Worm (Caenorhabditis elegans) whole organism, L3 larva: ENCODE measurements around the gene F49F1.4.

Source experiments
- R02D3.7 ChIP-seq: fragments of 150-350 bp; optimal IDR thresholded peaks from 2 replicates; lab custom pipeline; 2014; ENCODE audit warnings: missing biosample characterization, missing genetic modification characterization
- ZK546.5 ChIP-seq: sonication (generic microtip); optimal IDR thresholded peaks from 2 replicates; lab custom pipeline; 2017; ENCODE audit warnings: missing biosample characterization, missing genetic modification characterization
- aly-2 ChIP-seq: fragments of 150-350 bp; optimal IDR thresholded peaks from 2 replicates; lab custom pipeline; 2014; ENCODE audit warnings: missing biosample characterization, missing genetic modification characterization
- ama-1 ChIP-seq: fragments of 150-350 bp; optimal IDR thresholded peaks from 2 replicates; lab custom pipeline; 2018
- ceh-16 ChIP-seq: sonication (generic microtip); optimal IDR thresholded peaks from 2 replicates; lab custom pipeline; 2017; ENCODE audit warnings: missing biosample characterization, missing genetic modification characterization
- ceh-28 ChIP-seq: fragments of 150-350 bp; optimal IDR thresholded peaks from 2 replicates; lab custom pipeline; 2014; ENCODE audit warnings: missing biosample characterization, missing genetic modification reagents, missing genetic modification characterization
- ceh-82 ChIP-seq: fragments of 150-350 bp; optimal IDR thresholded peaks from 2 replicates; lab custom pipeline; 2014; ENCODE audit warnings: missing biosample characterization, missing genetic modification characterization
- daf-12 ChIP-seq: fragments of 150-350 bp; optimal IDR thresholded peaks from 2 replicates; lab custom pipeline; 2014; ENCODE audit warnings: missing biosample characterization, missing genetic modification reagents, missing genetic modification characterization
- egl-5 ChIP-seq: fragments of 150-350 bp; optimal IDR thresholded peaks from 2 replicates; lab custom pipeline; 2017; ENCODE audit warnings: missing biosample characterization, missing genetic modification reagents, missing genetic modification characterization, inconsistent platforms
- elt-2 ChIP-seq: sonication (generic microtip); optimal IDR thresholded peaks from 2 replicates; lab custom pipeline; 2016; ENCODE audit warnings: missing genetic modification reagents, mild to moderate bottlenecking, missing genetic modification characterization, missing compliant biosample characterization
- elt-3 ChIP-seq, 3 experiments: fragments of 150-350 bp in 1 of 3; sonication (generic microtip) in 2 of 3; optimal IDR thresholded peaks; 2 replicates in 2 of 3; 4 replicates in 1 of 3; lab custom pipeline; 2014 to 2017; ENCODE audit warnings: missing biosample characterization in 3 of 3, missing genetic modification characterization in 3 of 3
- eor-1 ChIP-seq, 2 experiments: fragments of 150-350 bp; optimal IDR thresholded peaks; 2 replicates each; lab custom pipeline; 2014 to 2018; ENCODE audit warnings: missing biosample characterization in 2 of 2, missing genetic modification characterization in 2 of 2
- fkh-10 ChIP-seq: sonication (generic microtip); optimal IDR thresholded peaks from 2 replicates; lab custom pipeline; 2017; ENCODE audit warnings: missing biosample characterization, missing genetic modification reagents, missing genetic modification characterization
- fkh-2 ChIP-seq: fragments of 150-350 bp; optimal IDR thresholded peaks from 2 replicates; lab custom pipeline; 2014; ENCODE audit warnings: missing biosample characterization, missing genetic modification reagents, missing genetic modification characterization
- fos-1 ChIP-seq: fragments of 150-350 bp; optimal IDR thresholded peaks from 2 replicates; lab custom pipeline; 2014; ENCODE audit warnings: missing biosample characterization, missing genetic modification characterization
- hmg-11 ChIP-seq: sonication (generic microtip); optimal IDR thresholded peaks from 2 replicates; lab custom pipeline; 2016; ENCODE audit warnings: missing genetic modification characterization, missing compliant biosample characterization
- jun-1 ChIP-seq: fragments of 150-350 bp; optimal IDR thresholded peaks from 2 replicates; lab custom pipeline; 2014; ENCODE audit warnings: missing biosample characterization, missing genetic modification reagents, missing genetic modification characterization
- lin-15B ChIP-seq: fragments of 150-350 bp; optimal IDR thresholded peaks from 2 replicates; lab custom pipeline; 2014; ENCODE audit warnings: missing biosample characterization, missing genetic modification characterization
- lin-39 ChIP-seq: fragments of 150-350 bp; optimal IDR thresholded peaks from 2 replicates; lab custom pipeline; 2018; ENCODE audit warnings: missing biosample characterization, missing genetic modification reagents, missing genetic modification characterization
- lsy-12 ChIP-seq: sonication (generic microtip); optimal IDR thresholded peaks from 2 replicates; lab custom pipeline; 2016; ENCODE audit warnings: mild to moderate bottlenecking, missing genetic modification characterization, missing compliant biosample characterization
- mdl-1 ChIP-seq: fragments of 150-350 bp; optimal IDR thresholded peaks from 2 replicates; lab custom pipeline; 2014; ENCODE audit warnings: missing biosample characterization, missing genetic modification characterization
- nfya-1 ChIP-seq: sonication (generic microtip); optimal IDR thresholded peaks from 2 replicates; lab custom pipeline; 2017; ENCODE audit warnings: missing genetic modification characterization, mild to moderate bottlenecking, missing compliant biosample characterization, antibody characterized with exemption, moderate library complexity; ENCODE audit not compliant: insufficient read depth
- nhr-23 ChIP-seq: fragments of 150-350 bp; optimal IDR thresholded peaks from 2 replicates; lab custom pipeline; 2014; ENCODE audit warnings: missing biosample characterization, missing genetic modification reagents, missing genetic modification characterization
- nhr-25 ChIP-seq: sonication (generic microtip); optimal IDR thresholded peaks from 2 replicates; lab custom pipeline; 2017; ENCODE audit warnings: missing biosample characterization, missing genetic modification characterization
- nhr-28 ChIP-seq: fragments of 150-350 bp; optimal IDR thresholded peaks from 2 replicates; lab custom pipeline; 2014; ENCODE audit warnings: missing biosample characterization, missing genetic modification characterization
- nhr-43 ChIP-seq: sonication (generic microtip); optimal IDR thresholded peaks from 2 replicates; lab custom pipeline; 2016; ENCODE audit warnings: mild to moderate bottlenecking, missing genetic modification characterization, missing compliant biosample characterization; ENCODE audit not compliant: poor library complexity, severe bottlenecking
- nhr-67 ChIP-seq: fragments of 150-350 bp; optimal IDR thresholded peaks from 2 replicates; lab custom pipeline; 2014; ENCODE audit warnings: missing biosample characterization, missing genetic modification characterization
- nhr-77 ChIP-seq: fragments of 150-350 bp; optimal IDR thresholded peaks from 2 replicates; lab custom pipeline; 2014; ENCODE audit warnings: missing biosample characterization, missing genetic modification characterization
- pha-4 ChIP-seq: fragments of 150-350 bp; optimal IDR thresholded peaks from 2 replicates; lab custom pipeline; 2014; ENCODE audit warnings: missing biosample characterization, missing genetic modification reagents, missing genetic modification characterization
- sea-2 ChIP-seq: fragments of 150-350 bp; sonication (generic microtip); optimal IDR thresholded peaks from 4 replicates; lab custom pipeline; 2014; ENCODE audit warnings: missing biosample characterization, missing genetic modification reagents, missing genetic modification characterization
- skn-1 ChIP-seq: fragments of 150-350 bp; optimal IDR thresholded peaks from 2 replicates; lab custom pipeline; 2014; ENCODE audit warnings: missing biosample characterization, missing genetic modification characterization
- snpc-4 ChIP-seq: fragments of 150-350 bp; optimal IDR thresholded peaks from 2 replicates; lab custom pipeline; 2014; ENCODE audit warnings: missing biosample characterization, missing genetic modification characterization
- tbx-2 ChIP-seq: sonication (generic microtip); optimal IDR thresholded peaks from 2 replicates; lab custom pipeline; 2016; ENCODE audit warnings: mild to moderate bottlenecking, missing genetic modification characterization, missing compliant biosample characterization
- unc-39 ChIP-seq: sonication (generic microtip); optimal IDR thresholded peaks from 4 replicates; lab custom pipeline; 2017; ENCODE audit warnings: missing biosample characterization, missing genetic modification characterization
- unc-62 ChIP-seq: fragments of 150-350 bp; sonication (generic microtip); optimal IDR thresholded peaks from 4 replicates; lab custom pipeline; 2014; ENCODE audit warnings: missing biosample characterization, missing genetic modification reagents, missing genetic modification characterization
- ztf-4 ChIP-seq: fragments of 150-350 bp; optimal IDR thresholded peaks from 2 replicates; lab custom pipeline; 2014; ENCODE audit warnings: missing biosample characterization, missing genetic modification characterization

F49F1.4 gene

DNA sequence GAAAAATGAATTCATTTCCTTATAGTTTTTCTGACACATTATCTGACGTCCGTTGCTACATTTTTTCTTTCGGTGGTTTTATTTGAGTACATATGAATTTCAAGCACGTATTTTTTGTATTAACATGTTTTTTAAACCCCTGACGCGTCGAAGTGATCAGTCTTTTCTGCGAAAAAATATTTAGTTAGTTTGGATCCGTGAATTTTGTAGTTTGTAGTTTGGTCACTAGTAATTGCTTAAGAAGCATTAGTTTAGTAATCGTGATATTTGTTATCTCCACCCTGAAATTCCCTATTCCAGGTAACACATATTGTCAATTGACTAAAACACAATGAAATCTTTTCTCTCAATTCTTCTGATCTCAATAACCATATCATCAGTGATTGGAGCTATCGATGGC lies 6.8 kb downstream of the F49F1.4 start, which contains the start of gene C35B1.7:
Gene C35B1.7 (plus strand): TSS at position 301 of the 400 bp plus-strand sequence.
- TF ChIP-seq daf-12: no peak
- TF ChIP-seq sea-2: no peak
- no peak for TF ChIP-seq nhr-43 (tag; lab: Kevin White, UChicago)
- no peak for TF ChIP-seq unc-62
- no peak for TF ChIP-seq skn-1
- no peak for TF ChIP-seq unc-39
- TF ChIP-seq lin-15B (tag; lab: Kevin White, UChicago): no peak
- TF ChIP-seq mdl-1 (tag; lab: Kevin White, UChicago): no peak
- TF ChIP-seq nhr-28 (tag; lab: Kevin White, UChicago): no peak
- no peak for TF ChIP-seq ztf-4 (tag; lab: Kevin White, UChicago)
- TF ChIP-seq hmg-11 (tag; lab: Kevin White, UChicago): no peak

- no peak for TF ChIP-seq skn-1
Measured at ce11 chrIV:4102720-4103119, 12.8 kb downstream of the F49F1.4 start, which contains the start of gene ubc-1. Gene ubc-1, plus strand, starts transcription at chrIV:4103020.

DNA sequence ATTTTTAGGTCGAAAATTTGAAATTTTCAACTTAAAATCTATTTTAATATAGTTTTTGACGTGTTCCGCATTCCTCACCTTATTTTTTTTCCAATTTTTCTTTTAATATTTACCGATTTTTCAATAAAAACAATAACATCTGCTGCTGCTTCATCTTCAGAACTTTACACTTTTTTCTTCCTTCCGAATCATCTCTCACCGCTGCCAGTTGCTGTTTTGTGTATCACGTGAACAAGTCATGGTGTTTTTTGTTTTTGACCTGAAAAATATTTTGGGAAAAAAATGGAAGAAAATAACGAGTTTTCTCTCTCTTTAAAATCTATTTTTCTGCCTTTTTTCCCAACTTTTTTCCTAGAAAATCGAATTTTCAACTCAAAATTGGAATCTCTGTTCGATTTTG lies 15.8 kb downstream of the F49F1.4 start:
- TF ChIP-seq lin-39 (no peak), nfya-1 (tag; lab: Kevin White, UChicago) (peak; percentile 19), fkh-10 (GFP tag; lab: Kevin White, UChicago) (no peak)
- TF ChIP-seq, all 47 proteins: peak for 1

- TF ChIP-seq elt-3 (tag; optimal IDR thresholded peaks at IDR 0.05; lab: Kevin White, UChicago): no peak
- no peak for TF ChIP-seq nhr-25
- TF ChIP-seq nhr-67 (tag; lab: Kevin White, UChicago): no peak
- TF ChIP-seq ZK546.5 (tag; lab: Kevin White, UChicago): no peak
- no peak for TF ChIP-seq nhr-28 (tag; lab: Kevin White, UChicago)
- no peak for TF ChIP-seq fkh-10 (GFP tag; lab: Kevin White, UChicago)
Measured at ce11 chrIV:4096940-4097339, 18.6 kb downstream of the F49F1.4 start.

- TF ChIP-seq aly-2: no peak
- no peak for TF ChIP-seq unc-39
- no peak for TF ChIP-seq ama-1 (lab: Kevin White, UChicago)
- TF ChIP-seq nfya-1 (tag; lab: Kevin White, UChicago): peak; percentile 14
Measured at ce11 chrIV:4094364-4094763, 21.2 kb downstream of the F49F1.4 start.

ce11 chrIV:4093087-4093486 lies 22.4 kb downstream of the F49F1.4 start:
- TF ChIP-seq ama-1 (lab: Kevin White, UChicago): peak; percentile 1
- no peak for TF ChIP-seq nhr-77 (tag; lab: Kevin White, UChicago)
- TF ChIP-seq jun-1 (tag; lab: Kevin White, UChicago): peak; percentile 77
- TF ChIP-seq nhr-23 (tag; lab: Kevin White, UChicago): peak; percentile 51
- TF ChIP-seq sea-2: no peak
- peak; percentile 47 for TF ChIP-seq lin-15B (tag; lab: Kevin White, UChicago)
- TF ChIP-seq lsy-12 (tag; lab: Kevin White, UChicago): peak; percentile 64
- TF ChIP-seq fkh-2 (tag; lab: Kevin White, UChicago): no peak
- TF ChIP-seq ceh-28 (tag; lab: Kevin White, UChicago): peak; percentile 92
- peak; percentile 62 for TF ChIP-seq snpc-4 (tag; lab: Kevin White, UChicago)
- TF ChIP-seq tbx-2: peak; percentile 42
- TF ChIP-seq hmg-11 (tag; lab: Kevin White, UChicago): peak; percentile 94
- peak; percentile 84 for TF ChIP-seq nfya-1 (tag; lab: Kevin White, UChicago)
- TF ChIP-seq fos-1 (tag; lab: Kevin White, UChicago): peak; percentile 62
- peak; percentile 10 for TF ChIP-seq egl-5 (tag; lab: Kevin White, UChicago)
- peak; percentile 34 for TF ChIP-seq unc-62
- TF ChIP-seq mdl-1 (tag; lab: Kevin White, UChicago): peak; percentile 29
- TF ChIP-seq pha-4: peak; percentile 76
- no peak for TF ChIP-seq ceh-82 (tag; lab: Kevin White, UChicago)
- peak; percentile 64 for TF ChIP-seq nhr-43 (tag; lab: Kevin White, UChicago)
- peak; percentile 70 for TF ChIP-seq nhr-25
- TF ChIP-seq lin-39: peak; percentile 70
- TF ChIP-seq eor-1 (tag; optimal IDR thresholded peaks at IDR 0.05; lab: Kevin White, UChicago): no peak
- TF ChIP-seq R02D3.7 (tag; lab: Kevin White, UChicago): peak; percentile 66
- no peak for TF ChIP-seq ceh-16 (tag; lab: Kevin White, UChicago)
- TF ChIP-seq elt-2 (tag; lab: Kevin White, UChicago): peak; percentile 58
